Worm (Caenorhabditis elegans): Measurements from ENCODE around the gene K12B6.11.

Gene K12B6.11

DNA sequence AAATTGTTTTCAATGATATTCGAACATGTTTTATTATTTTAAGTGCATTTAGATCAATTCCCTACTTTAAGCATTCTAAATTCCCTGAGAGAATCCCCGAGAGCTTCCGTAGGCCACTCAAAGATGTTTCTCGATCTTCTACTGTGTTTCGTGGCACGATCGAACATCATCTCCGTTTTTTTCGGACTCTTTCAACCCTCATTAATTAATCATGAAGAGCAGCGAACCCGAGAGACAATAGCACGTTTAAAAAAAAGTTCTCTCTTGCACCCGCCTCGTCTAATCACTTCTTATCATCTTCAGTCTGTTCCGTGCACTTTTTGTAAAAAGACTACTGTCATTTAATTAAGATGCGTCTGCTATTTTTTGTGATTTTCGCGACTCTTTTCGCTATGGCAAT lies at the start of gene K12B6.11:
K12B6.11 (plus strand) TSS at position 301 of the 400 bp plus-strand sequence.
- TF ChIP-seq nhr-111 (GFP tag; optimal IDR thresholded peaks at IDR 0.05) (no peak), aha-1 (tag) (no peak), lin-39 (tag; optimal IDR thresholded peaks at IDR 0.05) (no peak), dmd-6 (GFP tag; IDR thresholded peaks at IDR 0.05) (peak; percentile 25; the same call in 1 of the 2 replicates), F10B5.3 (tag; optimal IDR thresholded peaks at IDR 0.05) (no peak)

DNA sequence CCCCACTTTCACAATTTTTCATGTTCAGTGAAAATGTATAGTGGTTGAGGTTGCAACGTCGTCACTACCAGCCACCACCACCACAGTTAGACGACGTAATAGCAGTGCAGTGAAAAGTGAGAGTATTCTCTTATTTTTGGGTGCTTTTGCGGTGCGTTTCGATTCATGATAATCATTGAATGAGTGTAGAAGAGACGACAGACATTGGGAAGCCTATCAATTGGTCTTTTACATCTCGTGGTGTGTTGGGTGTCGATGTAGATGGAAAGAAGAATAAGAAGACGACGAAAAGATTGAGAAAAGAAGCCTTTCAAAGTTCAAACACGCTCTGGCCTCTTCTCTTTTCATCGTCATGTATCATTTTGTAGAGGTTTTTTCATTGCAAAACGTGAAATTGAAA lies 48.9 kb upstream of the K12B6.11 start:
- TF ChIP-seq madf-5 (GFP tag; IDR thresholded peaks at IDR 0.05) (no peak), nhr-76 (tag; optimal IDR thresholded peaks at IDR 0.05) (no peak), nhr-48 (tag; optimal IDR thresholded peaks at IDR 0.05) (peak; percentile 98), ctbp-1 (GFP tag; IDR thresholded peaks at IDR 0.05) (no peak), mdt-29 (GFP tag; IDR thresholded peaks at IDR 0.05) (no peak; the same call in 1 of the 2 replicates), daf-8 (GFP tag; IDR thresholded peaks at IDR 0.05) (no peak), nhr-10 (tag; optimal IDR thresholded peaks at IDR 0.05) (peak; percentile 54), hlh-11 (tag; optimal IDR thresholded peaks at IDR 0.05) (peak; percentile 83), hif-1 (tag; optimal IDR thresholded peaks at IDR 0.05) (peak in 1 of 2 experiments; percentile 32), fos-1 (tag; optimal IDR thresholded peaks at IDR 0.05) (no peak), aly-2 (tag; optimal IDR thresholded peaks at IDR 0.05) (no peak), ZK546.5 (tag; optimal IDR thresholded peaks at IDR 0.05) (no peak), spr-1 (tag; optimal IDR thresholded peaks at IDR 0.05) (no peak), ceh-82 (tag; optimal IDR thresholded peaks at IDR 0.05) (no peak), dve-1 (tag; optimal IDR thresholded peaks at IDR 0.05; ENCODE audit: insufficient read depth) (peak; percentile 63), mxl-3 (GFP tag; optimal IDR thresholded peaks at IDR 0.05) (peak; percentile 37), lin-1 (GFP tag; IDR thresholded peaks at IDR 0.05) (no peak), R02D3.7 (tag; optimal IDR thresholded peaks at IDR 0.05) (no peak), rbr-2 (tag; optimal IDR thresholded peaks at IDR 0.05) (no peak), ZK337.2 (GFP tag; IDR thresholded peaks at IDR 0.05) (no peak), hlh-30 (tag; optimal IDR thresholded peaks at IDR 0.05; ENCODE audit: insufficient read depth) (peak; percentile 69), ceh-20 (GFP tag; IDR thresholded peaks at IDR 0.05) (0 out of 2 replicates have a peak, but pooled peaks have one; percentile 14), ces-1 (GFP tag; optimal IDR thresholded peaks at IDR 0.05) (no peak), dmd-8 (GFP tag; IDR thresholded peaks at IDR 0.05) (no peak), Y105C5A.15 (GFP tag; IDR thresholded peaks at IDR 0.05) (no peak), F26F4.8 (GFP tag; conservative IDR thresholded peaks at IDR 0.05) (no peak), T20F7.1 (GFP tag; optimal IDR thresholded peaks at IDR 0.05) (no peak), lir-3 (tag; optimal IDR thresholded peaks at IDR 0.05) (no peak), lsy-2 (tag; optimal IDR thresholded peaks at IDR 0.05) (peak in 1 of 2 experiments; percentile 59), gei-8 (GFP tag; optimal IDR thresholded peaks at IDR 0.05) (peak; percentile 4), zip-2 (tag; optimal IDR thresholded peaks at IDR 0.05) (no peak), lin-13 (GFP tag; optimal IDR thresholded peaks at IDR 0.05) (no peak), daf-16 (GFP tag; optimal IDR thresholded peaks at IDR 0.05) (no peak), daf-16 (tag; optimal IDR thresholded peaks at IDR 0.05) (peak; percentile 3), mes-2 (tag; optimal IDR thresholded peaks at IDR 0.05; ENCODE audit: poor library complexity, severe bottlenecking) (peak; percentile 15), spr-3 (GFP tag; optimal IDR thresholded peaks at IDR 0.05) (no peak), nhr-28 (tag; optimal IDR thresholded peaks at IDR 0.05) (peak; percentile 82), nhr-102 (tag; optimal IDR thresholded peaks at IDR 0.05) (no peak), aha-1 (tag) (peak; percentile 99), zip-11 (GFP tag; IDR thresholded peaks at IDR 0.05) (no peak), cey-2 (tag; optimal IDR thresholded peaks at IDR 0.05; ENCODE audit: borderline replicate concordance, insufficient read depth) (peak; percentile 0), ztf-7 (tag; optimal IDR thresholded peaks at IDR 0.05) (no peak), daf-12 (tag; optimal IDR thresholded peaks at IDR 0.05) (no peak), nhr-77 (tag; optimal IDR thresholded peaks at IDR 0.05) (peak; percentile 59), tag-97 (GFP tag; IDR thresholded peaks at IDR 0.05) (no peak), unc-62 (GFP tag; optimal IDR thresholded peaks at IDR 0.05 in 1 of 2) (peak in 1 of 2 experiments; percentile 45), unc-62 (tag; optimal IDR thresholded peaks at IDR 0.05) (no peak)

Measured in whole organism, L4 larva.